Fruit fly (Drosophila melanogaster) whole organism, prepupa: ENCODE results near the gene Col4a1.

Experiments used
- Blimp-1 ChIP-seq: fragments of 200-800 bp; sonication (Bioruptor generic); optimal IDR thresholded peaks from 3 replicates; lab custom pipeline; 2017; ENCODE audit warnings: missing biosample characterization, missing genetic modification characterization, mild to moderate bottlenecking, moderate library complexity, missing genetic modification reagents
- CG10631 ChIP-seq: fragments of 200-800 bp; sonication (Bioruptor generic); optimal IDR thresholded peaks from 2 replicates; lab custom pipeline; 2016; ENCODE audit warnings: missing biosample characterization, missing genetic modification characterization
- CG10669 ChIP-seq: fragments of 200-800 bp; sonication (Bioruptor generic); optimal IDR thresholded peaks from 3 replicates; lab custom pipeline; 2018; ENCODE audit warnings: missing biosample characterization, mild to moderate bottlenecking, missing genetic modification characterization, moderate library complexity
- CG11762 ChIP-seq: fragments of 200-800 bp; sonication (Bioruptor generic); optimal IDR thresholded peaks from 3 replicates; lab custom pipeline; 2016; ENCODE audit warnings: missing biosample characterization, missing genetic modification characterization; ENCODE audit not compliant: insufficient read depth
- CG11902 ChIP-seq: fragments of 200-800 bp; sonication (Bioruptor generic); optimal IDR thresholded peaks from 3 replicates; lab custom pipeline; 2016; ENCODE audit warnings: missing biosample characterization, missing genetic modification characterization
- CG15336 ChIP-seq: fragments of 200-800 bp; sonication (Bioruptor generic); IDR thresholded peaks from 2 replicates; pipeline ENCODE4 v1.3.6; 2022; ENCODE audit warnings: missing biosample characterization, missing genetic modification characterization
- CG1621 ChIP-seq: fragments of 200-800 bp; sonication (Bioruptor generic); optimal IDR thresholded peaks from 3 replicates; lab custom pipeline; 2018; ENCODE audit warnings: missing biosample characterization, mild to moderate bottlenecking, missing genetic modification characterization
- CG16779 ChIP-seq: fragments of 200-800 bp; sonication (Bioruptor generic); optimal IDR thresholded peaks from 3 replicates; lab custom pipeline; 2017; ENCODE audit warnings: missing biosample characterization, mild to moderate bottlenecking, missing genetic modification characterization
- CG3032 ChIP-seq: fragments of 200-800 bp; optimal IDR thresholded peaks from 2 replicates; lab custom pipeline; 2019; ENCODE audit warnings: missing biosample characterization, mild to moderate bottlenecking, missing genetic modification characterization, moderate library complexity
- CG31627 ChIP-seq: fragments of 200-800 bp; sonication (Bioruptor generic); optimal IDR thresholded peaks from 3 replicates; lab custom pipeline; 2016; ENCODE audit warnings: missing biosample characterization, missing genetic modification characterization
- CG32006 ChIP-seq: fragments of 200-800 bp; sonication (Bioruptor generic); optimal IDR thresholded peaks from 3 replicates; lab custom pipeline; 2017; ENCODE audit warnings: missing biosample characterization, mild to moderate bottlenecking, missing genetic modification characterization
- CG34406 ChIP-seq: fragments of 200-800 bp; sonication (Bioruptor generic); optimal IDR thresholded peaks from 3 replicates; lab custom pipeline; 2016; ENCODE audit warnings: missing biosample characterization, missing genetic modification characterization
- CG3919 ChIP-seq: fragments of 200-800 bp; sonication (Bioruptor generic); optimal IDR thresholded peaks from 3 replicates; lab custom pipeline; 2016; ENCODE audit warnings: missing biosample characterization, missing genetic modification characterization
- CG4318 ChIP-seq: fragments of 200-800 bp; sonication (Bioruptor generic); optimal IDR thresholded peaks from 3 replicates; lab custom pipeline; 2017; ENCODE audit warnings: missing biosample characterization, mild to moderate bottlenecking, missing genetic modification characterization
- CG6163 ChIP-seq: fragments of 200-800 bp; sonication (Bioruptor generic); IDR thresholded peaks from 3 replicates; pipeline ENCODE4 v1.3.6; 2022; ENCODE audit warnings: missing biosample characterization, missing genetic modification characterization
- CG6276 ChIP-seq: fragments of 200-800 bp; sonication (Bioruptor generic); optimal IDR thresholded peaks from 2 replicates; lab custom pipeline; 2017; ENCODE audit warnings: missing biosample characterization, mild to moderate bottlenecking, missing genetic modification characterization
- CG6854 ChIP-seq: fragments of 200-800 bp; sonication (Bioruptor generic); optimal IDR thresholded peaks from 2 replicates; lab custom pipeline; 2017; ENCODE audit warnings: missing biosample characterization, mild to moderate bottlenecking, missing genetic modification characterization
- CG7368 ChIP-seq: fragments of 200-800 bp; sonication (Bioruptor generic); optimal IDR thresholded peaks from 3 replicates; lab custom pipeline; 2016; ENCODE audit warnings: missing biosample characterization, missing genetic modification characterization
- CG8119 ChIP-seq: fragments of 200-800 bp; sonication (Bioruptor generic); IDR thresholded peaks from 3 replicates; pipeline ENCODE4 v1.3.6; 2022; ENCODE audit warnings: missing biosample characterization, missing genetic modification characterization
- CG8319 ChIP-seq: fragments of 200-800 bp; sonication (Bioruptor generic); optimal IDR thresholded peaks from 3 replicates; lab custom pipeline; 2016; ENCODE audit warnings: missing biosample characterization, missing genetic modification characterization
- CG8632 ChIP-seq: fragments of 200-800 bp; sonication (Bioruptor generic); optimal IDR thresholded peaks from 3 replicates; lab custom pipeline; 2016; ENCODE audit warnings: missing biosample characterization, missing genetic modification characterization
- CG9139 ChIP-seq: fragments of 200-800 bp; sonication (Bioruptor generic); optimal IDR thresholded peaks from 3 replicates; lab custom pipeline; 2017; ENCODE audit warnings: missing biosample characterization, mild to moderate bottlenecking, missing genetic modification characterization
- Eip75B ChIP-seq: fragments of 200-800 bp; sonication (Bioruptor generic); optimal IDR thresholded peaks from 3 replicates; lab custom pipeline; 2016; ENCODE audit warnings: missing biosample characterization, missing genetic modification characterization
- Ets21C ChIP-seq: fragments of 200-800 bp; sonication (Bioruptor generic); optimal IDR thresholded peaks from 3 replicates; lab custom pipeline; 2016; ENCODE audit warnings: missing biosample characterization, missing genetic modification characterization
- Ets96B ChIP-seq: fragments of 200-800 bp; optimal IDR thresholded peaks from 2 replicates; lab custom pipeline; 2019; ENCODE audit warnings: missing biosample characterization, mild to moderate bottlenecking, missing genetic modification characterization, moderate library complexity
- Gug ChIP-seq: fragments of 200-800 bp; sonication (Bioruptor generic); IDR thresholded peaks from 2 replicates; pipeline ENCODE4 v1.3.6; 2022; ENCODE audit warnings: missing biosample characterization, missing genetic modification characterization
- Lpt ChIP-seq: fragments of 200-800 bp; sonication (Bioruptor generic); optimal IDR thresholded peaks from 3 replicates; lab custom pipeline; 2016; ENCODE audit warnings: missing biosample characterization, missing genetic modification characterization
- Met ChIP-seq: fragments of 200-800 bp; sonication (Bioruptor generic); optimal IDR thresholded peaks from 3 replicates; lab custom pipeline; 2016; ENCODE audit warnings: missing biosample characterization, missing genetic modification characterization
- OdsH ChIP-seq: fragments of 200-800 bp; sonication (Bioruptor generic); optimal IDR thresholded peaks from 3 replicates; lab custom pipeline; 2016; ENCODE audit warnings: missing biosample characterization, missing genetic modification characterization
- Smox ChIP-seq: fragments of 200-800 bp; sonication (Bioruptor generic); optimal IDR thresholded peaks from 3 replicates; lab custom pipeline; 2016; ENCODE audit warnings: missing biosample characterization, missing genetic modification characterization
- Sox102F ChIP-seq: fragments of 200-800 bp; sonication (Bioruptor generic); optimal IDR thresholded peaks from 2 replicates; lab custom pipeline; 2016; ENCODE audit warnings: missing biosample characterization, mild to moderate bottlenecking, missing genetic modification characterization
- Sox14 ChIP-seq: fragments of 200-800 bp; sonication (Bioruptor generic); optimal IDR thresholded peaks from 3 replicates; lab custom pipeline; 2016; ENCODE audit warnings: missing biosample characterization, missing genetic modification characterization
- Sox15 ChIP-seq: fragments of 200-800 bp; sonication (Bioruptor generic); optimal IDR thresholded peaks from 3 replicates; lab custom pipeline; 2016; ENCODE audit warnings: missing biosample characterization, missing genetic modification characterization
- achi ChIP-seq: fragments of 200-800 bp; sonication (Bioruptor generic); optimal IDR thresholded peaks from 3 replicates; lab custom pipeline; 2016; ENCODE audit warnings: missing biosample characterization, missing genetic modification characterization
- acj6 ChIP-seq: fragments of 200-800 bp; sonication (Bioruptor generic); optimal IDR thresholded peaks from 3 replicates; lab custom pipeline; 2016; ENCODE audit warnings: missing biosample characterization, missing genetic modification characterization
- cyc ChIP-seq: fragments of 200-800 bp; sonication (Bioruptor generic); optimal IDR thresholded peaks from 3 replicates; lab custom pipeline; 2016; ENCODE audit warnings: missing biosample characterization, missing genetic modification characterization
- dac ChIP-seq: fragments of 200-800 bp; sonication (Bioruptor generic); optimal IDR thresholded peaks from 2 replicates; lab custom pipeline; 2017; ENCODE audit warnings: missing biosample characterization, mild to moderate bottlenecking, missing genetic modification characterization
- dsx ChIP-seq: fragments of 200-800 bp; optimal IDR thresholded peaks from 3 replicates; lab custom pipeline; 2019; ENCODE audit warnings: missing biosample characterization, mild to moderate bottlenecking, missing genetic modification characterization, moderate library complexity; ENCODE audit not compliant: poor library complexity, severe bottlenecking
- eg ChIP-seq: fragments of 200-800 bp; sonication (Bioruptor generic); IDR thresholded peaks from 3 replicates; pipeline ENCODE4 v1.3.6; 2022; ENCODE audit warnings: missing biosample characterization, missing genetic modification characterization
- fd59A ChIP-seq: fragments of 200-800 bp; sonication (Bioruptor generic); optimal IDR thresholded peaks from 2 replicates; lab custom pipeline; 2017; ENCODE audit warnings: missing biosample characterization, mild to moderate bottlenecking, missing genetic modification characterization, missing genetic modification reagents
- fd85E ChIP-seq: fragments of 200-800 bp; sonication (Bioruptor generic); optimal IDR thresholded peaks from 3 replicates; lab custom pipeline; 2016; ENCODE audit warnings: missing biosample characterization, missing genetic modification characterization
- fkh ChIP-seq: fragments of 200-800 bp; sonication (Bioruptor generic); optimal IDR thresholded peaks from 3 replicates; lab custom pipeline; 2017; ENCODE audit warnings: missing biosample characterization, mild to moderate bottlenecking, missing genetic modification characterization, moderate library complexity
- lz ChIP-seq: fragments of 200-800 bp; sonication (Bioruptor generic); optimal IDR thresholded peaks from 3 replicates; lab custom pipeline; 2016; ENCODE audit warnings: missing biosample characterization, missing genetic modification characterization
- net ChIP-seq: fragments of 200-800 bp; sonication (Bioruptor generic); optimal IDR thresholded peaks from 3 replicates; lab custom pipeline; 2016; ENCODE audit warnings: missing biosample characterization, missing genetic modification characterization
- salr ChIP-seq, 2 experiments: fragments of 200-800 bp; sonication (Bioruptor generic); optimal IDR thresholded peaks; 3 replicates each; lab custom pipeline; 2016 to 2018; ENCODE audit warnings: missing biosample characterization in 2 of 2, missing genetic modification characterization in 2 of 2, mild to moderate bottlenecking in 1 of 2
- spab ChIP-seq: fragments of 200-800 bp; sonication (Bioruptor generic); optimal IDR thresholded peaks from 2 replicates; lab custom pipeline; 2017; ENCODE audit warnings: missing biosample characterization, mild to moderate bottlenecking, missing genetic modification characterization, missing genetic modification reagents
- svp ChIP-seq: fragments of 200-800 bp; sonication (Bioruptor generic); peaks from one replicate; lab custom pipeline; 2016; ENCODE audit warnings: missing biosample characterization, missing genetic modification characterization
- topi ChIP-seq: fragments of 200-800 bp; sonication (Bioruptor generic); optimal IDR thresholded peaks from 3 replicates; lab custom pipeline; 2016; ENCODE audit warnings: missing biosample characterization, missing genetic modification characterization
- vri ChIP-seq: fragments of 200-800 bp; sonication (Bioruptor generic); optimal IDR thresholded peaks from 3 replicates; lab custom pipeline; 2016; ENCODE audit warnings: missing biosample characterization, mild to moderate bottlenecking, missing genetic modification characterization

Gene Col4a1

dm6 chr2L:5060515-5060914 is 31.1 kb downstream of the Col4a1 start, which contains the start of gene qtc:
qtc (plus strand) TSS chr2L:5060815.
- TF ChIP-seq CG6854 (GFP tag; lab: Kevin White, UChicago): no peak
- TF ChIP-seq Sox14 (GFP tag; lab: Kevin White, UChicago): no peak
- TF ChIP-seq net (GFP tag; lab: Kevin White, UChicago): no peak
- no peak for TF ChIP-seq topi (GFP tag; lab: Kevin White, UChicago)
- no peak for TF ChIP-seq achi (GFP tag; lab: Kevin White, UChicago)
- TF ChIP-seq CG6276 (GFP tag; lab: Kevin White, UChicago): no peak
- TF ChIP-seq CG31627 (GFP tag; lab: Kevin White, UChicago): no peak
- TF ChIP-seq CG3919 (GFP tag; lab: Kevin White, UChicago): no peak
- TF ChIP-seq CG6163: 0 out of 3 replicates have a peak, but pooled peaks have one; percentile 8

dm6 chr2L:5060952-5061478 is 31.6 kb downstream of the Col4a1 start:
- TF ChIP-seq lz: peak; percentile 54
- no peak for TF ChIP-seq CG34406 (GFP tag; lab: Kevin White, UChicago)
- no peak for TF ChIP-seq fd59A (GFP tag; lab: Kevin White, UChicago)
- no peak for TF ChIP-seq CG10631 (GFP tag; lab: Kevin White, UChicago)
- no peak for TF ChIP-seq CG9139 (GFP tag; lab: Kevin White, UChicago)
- no peak for TF ChIP-seq CG8319
- peak; percentile 49; the same call in 1 of the 3 replicates for TF ChIP-seq eg (GFP tag; lab: Robert Waterston, UW)
- no peak for TF ChIP-seq salr (GFP tag; optimal IDR thresholded peaks at IDR 0.05; lab: Kevin White, UChicago)
- TF ChIP-seq spab (GFP tag; lab: Kevin White, UChicago): no peak
- no peak for TF ChIP-seq Sox102F
- no peak for TF ChIP-seq Ets96B (tag; lab: Kevin White, UChicago)
- TF ChIP-seq Sox15 (GFP tag; lab: Kevin White, UChicago): no peak
- no peak for TF ChIP-seq CG11902
- peak; percentile 5 for TF ChIP-seq cyc (GFP tag; lab: Kevin White, UChicago)
- TF ChIP-seq OdsH: no peak
- peak; percentile 11 for TF ChIP-seq Sox14 (GFP tag; lab: Kevin White, UChicago)
- TF ChIP-seq CG15336 (GFP tag; lab: Robert Waterston, UW): 0 out of 2 replicates have a peak, but pooled peaks have one; percentile 21
- TF ChIP-seq dsx (GFP tag; lab: Kevin White, UChicago): no peak
- TF ChIP-seq CG11762 (GFP tag; lab: Kevin White, UChicago): no peak
- peak; percentile 76 for TF ChIP-seq vri (GFP tag; lab: Kevin White, UChicago)
- TF ChIP-seq Lpt (GFP tag; lab: Kevin White, UChicago): no peak
- TF ChIP-seq dac: no peak
- TF ChIP-seq fd85E (GFP tag; lab: Kevin White, UChicago): no peak
- TF ChIP-seq Met: no peak
- TF ChIP-seq Blimp-1 (GFP tag; lab: Kevin White, UChicago): no peak
- TF ChIP-seq CG16779 (tag; lab: Kevin White, UChicago): no peak
- TF ChIP-seq svp (GFP tag; lab: Kevin White, UChicago): peak; percentile 74
- no peak for TF ChIP-seq CG8119 (GFP tag; lab: Robert Waterston, UW)
- no peak for TF ChIP-seq CG8632 (GFP tag; lab: Kevin White, UChicago)
- no peak for TF ChIP-seq CG6276 (GFP tag; lab: Kevin White, UChicago)
- TF ChIP-seq Gug: no peak
- peak; percentile 35 for TF ChIP-seq topi (GFP tag; lab: Kevin White, UChicago)
- no peak for TF ChIP-seq achi (GFP tag; lab: Kevin White, UChicago)
- no peak for TF ChIP-seq Smox
- peak; percentile 87 for TF ChIP-seq fkh (GFP tag; lab: Kevin White, UChicago)
- TF ChIP-seq net (GFP tag; lab: Kevin White, UChicago): no peak
- TF ChIP-seq CG3032 (tag; lab: Kevin White, UChicago): no peak
- TF ChIP-seq CG7368 (GFP tag; lab: Kevin White, UChicago): no peak
- TF ChIP-seq CG10669 (GFP tag; lab: Kevin White, UChicago): no peak
- TF ChIP-seq CG6163: peak; percentile 46; the same call in 1 of the 3 replicates
- TF ChIP-seq acj6 (GFP tag; lab: Kevin White, UChicago): no peak
- TF ChIP-seq Ets21C (GFP tag; lab: Kevin White, UChicago): no peak
- no peak for TF ChIP-seq CG4318 (GFP tag; lab: Kevin White, UChicago)
- TF ChIP-seq Eip75B (GFP tag; lab: Kevin White, UChicago): peak; percentile 16
- TF ChIP-seq CG32006 (GFP tag; lab: Kevin White, UChicago): no peak
- TF ChIP-seq CG1621 (tag; lab: Kevin White, UChicago): no peak
